Fruit fly (Drosophila melanogaster) whole organism, embryonic: ENCODE results near the gene CG17343.

Experiments used
- Abd-B ChIP-seq: fragments of 200-800 bp; sonication (Bioruptor generic); optimal IDR thresholded peaks from 2 replicates; lab custom pipeline; 2018; ENCODE audit warnings: missing biosample characterization, mild to moderate bottlenecking, missing genetic modification characterization, moderate library complexity
- Asciz ChIP-seq: fragments of 200-800 bp; sonication (Bioruptor generic); optimal IDR thresholded peaks from 2 replicates; lab custom pipeline; 2017; ENCODE audit warnings: missing biosample characterization, mild to moderate bottlenecking, missing genetic modification characterization, missing genetic modification reagents
- Bdp1 ChIP-seq: fragments of 200-800 bp; sonication (Bioruptor generic); optimal IDR thresholded peaks from 3 replicates; lab custom pipeline; 2016; ENCODE audit warnings: missing biosample characterization, missing genetic modification characterization
- CG10959 ChIP-seq: fragments of 200-800 bp; sonication (Bioruptor generic); IDR thresholded peaks from 2 replicates; pipeline ENCODE4 v1.3.6; 2022; ENCODE audit warnings: missing biosample characterization, missing genetic modification characterization
- CG11085 ChIP-seq: fragments of 200-800 bp; sonication (Bioruptor generic); IDR thresholded peaks from 2 replicates; pipeline ENCODE4 v1.3.6; 2022; ENCODE audit warnings: missing biosample characterization, missing genetic modification characterization
- CG12071 ChIP-seq: fragments of 200-800 bp; sonication (Bioruptor generic); optimal IDR thresholded peaks from 3 replicates; lab custom pipeline; 2018; ENCODE audit warnings: missing biosample characterization, mild to moderate bottlenecking, missing genetic modification characterization
- CG14050 ChIP-seq: fragments of 200-800 bp; sonication (Bioruptor generic); IDR thresholded peaks from 3 replicates; pipeline ENCODE4 v1.3.6; 2022; ENCODE audit warnings: missing biosample characterization, missing genetic modification characterization
- CG15011 ChIP-seq: fragments of 200-800 bp; sonication (Bioruptor generic); optimal IDR thresholded peaks from 3 replicates; lab custom pipeline; 2018; ENCODE audit warnings: missing biosample characterization, mild to moderate bottlenecking, missing genetic modification characterization
- CG15514 ChIP-seq: fragments of 200-800 bp; sonication (Bioruptor generic); optimal IDR thresholded peaks from 3 replicates; lab custom pipeline; 2017; ENCODE audit warnings: missing biosample characterization, missing genetic modification characterization, mild to moderate bottlenecking, moderate library complexity, missing genetic modification reagents
- CG16815 ChIP-seq: fragments of 200-800 bp; sonication (Bioruptor generic); optimal IDR thresholded peaks from 3 replicates; lab custom pipeline; 2017; ENCODE audit warnings: missing biosample characterization, mild to moderate bottlenecking, missing genetic modification characterization
- CG18262 ChIP-seq: fragments of 200-800 bp; optimal IDR thresholded peaks from 3 replicates; lab custom pipeline; 2019; ENCODE audit warnings: missing biosample characterization, mild to moderate bottlenecking, missing genetic modification characterization, moderate library complexity
- CG2678 ChIP-seq: fragments of 200-800 bp; sonication (Bioruptor generic); optimal IDR thresholded peaks from 3 replicates; lab custom pipeline; 2019; ENCODE audit warnings: missing biosample characterization, mild to moderate bottlenecking, missing genetic modification characterization, moderate library complexity
- CG31224 ChIP-seq: fragments of 200-800 bp; sonication (Bioruptor generic); IDR thresholded peaks from 2 replicates; pipeline ENCODE4 v1.3.6; 2022; ENCODE audit warnings: missing biosample characterization, missing genetic modification characterization
- CG4328 ChIP-seq: fragments of 200-800 bp; sonication (Bioruptor generic); optimal IDR thresholded peaks from 3 replicates; lab custom pipeline; 2017; ENCODE audit warnings: missing biosample characterization, missing genetic modification reagents, missing genetic modification characterization
- CG4424 ChIP-seq: fragments of 200-800 bp; sonication (Bioruptor generic); optimal IDR thresholded peaks from 3 replicates; lab custom pipeline; 2016; ENCODE audit warnings: missing biosample characterization, missing genetic modification characterization
- CG6689 ChIP-seq: fragments of 200-800 bp; sonication (Bioruptor generic); IDR thresholded peaks from 2 replicates; pipeline ENCODE4 v1.3.6; 2022; ENCODE audit warnings: missing biosample characterization, missing genetic modification characterization
- CG7357 ChIP-seq: fragments of 200-800 bp; sonication (Bioruptor generic); IDR thresholded peaks from 3 replicates; pipeline ENCODE4 v1.3.6; 2022; ENCODE audit warnings: missing biosample characterization, missing genetic modification characterization
- CG8944 ChIP-seq: fragments of 200-800 bp; sonication (Bioruptor generic); optimal IDR thresholded peaks from 3 replicates; lab custom pipeline; 2016; ENCODE audit warnings: missing biosample characterization, missing genetic modification characterization
- CG9876 ChIP-seq: fragments of 200-800 bp; sonication (Bioruptor generic); optimal IDR thresholded peaks from 2 replicates; lab custom pipeline; 2016; ENCODE audit warnings: missing biosample characterization, missing genetic modification characterization
- D19A ChIP-seq: fragments of 200-800 bp; optimal IDR thresholded peaks from 3 replicates; lab custom pipeline; 2019; ENCODE audit warnings: missing biosample characterization, mild to moderate bottlenecking, missing genetic modification characterization, moderate library complexity
- Doc3 ChIP-seq: fragments of 200-800 bp; sonication (Bioruptor generic); IDR thresholded peaks from 3 replicates; pipeline ENCODE4 v1.3.6; 2022; ENCODE audit warnings: missing biosample characterization, missing genetic modification characterization; ENCODE audit not compliant: partially characterized antibody
- Dp ChIP-seq: fragments of 200-800 bp; sonication (Bioruptor generic); optimal IDR thresholded peaks from 2 replicates; lab custom pipeline; 2018; ENCODE audit warnings: missing biosample characterization, mild to moderate bottlenecking, missing genetic modification characterization, moderate library complexity
- Hr39 ChIP-seq: fragments of >200 bp; optimal IDR thresholded peaks from 2 replicates; lab custom pipeline; 2017
- Lpt ChIP-seq: fragments of >200 bp; optimal IDR thresholded peaks from 2 replicates; lab custom pipeline; 2018; ENCODE audit warnings: missing biosample characterization, missing genetic modification characterization
- Ssrp ChIP-seq: fragments of 200-800 bp; sonication (Bioruptor generic); optimal IDR thresholded peaks from 2 replicates; lab custom pipeline; 2018; ENCODE audit warnings: missing biosample characterization, mild to moderate bottlenecking, missing genetic modification characterization, moderate library complexity
- TFAM ChIP-seq: fragments of 200-800 bp; sonication (Bioruptor generic); optimal IDR thresholded peaks from 2 replicates; lab custom pipeline; 2017; ENCODE audit warnings: missing biosample characterization, missing genetic modification characterization, inconsistent platforms
- Tbp ChIP-seq: fragments of >200 bp; optimal IDR thresholded peaks from 2 replicates; lab custom pipeline; 2018; ENCODE audit warnings: missing biosample characterization, missing genetic modification characterization
- Xrp1 ChIP-seq: fragments of 200-800 bp; sonication (Bioruptor generic); IDR thresholded peaks from 2 replicates; pipeline ENCODE4 v1.3.6; 2022; ENCODE audit warnings: missing biosample characterization, missing genetic modification characterization
- al ChIP-seq: fragments of 200-800 bp; sonication (Bioruptor generic); IDR thresholded peaks from 2 replicates; pipeline ENCODE4 v1.3.6; 2022; ENCODE audit warnings: missing biosample characterization, missing genetic modification characterization
- br ChIP-seq: fragments of >200 bp; optimal IDR thresholded peaks from 2 replicates; lab custom pipeline; 2017
- caup ChIP-seq: fragments of 200-800 bp; sonication (Bioruptor generic); optimal IDR thresholded peaks from 3 replicates; lab custom pipeline; 2017; ENCODE audit warnings: missing biosample characterization, mild to moderate bottlenecking, missing genetic modification characterization, moderate library complexity; ENCODE audit not compliant: severe bottlenecking
- chif ChIP-seq, 2 experiments: fragments of 200-800 bp; sonication (Bioruptor generic); optimal IDR thresholded peaks; 3 replicates each; lab custom pipeline; 2016; ENCODE audit warnings: missing biosample characterization in 2 of 2, missing genetic modification characterization in 2 of 2
- ci ChIP-seq: fragments of 200-800 bp; sonication (Bioruptor generic); IDR thresholded peaks from 3 replicates; pipeline ENCODE4 v1.3.6; 2022; ENCODE audit warnings: missing biosample characterization, missing genetic modification characterization
- ems ChIP-seq: fragments of 200-800 bp; sonication (Bioruptor generic); optimal IDR thresholded peaks from 3 replicates; lab custom pipeline; 2016; ENCODE audit warnings: missing biosample characterization, missing genetic modification characterization
- esg ChIP-seq: fragments of 200-800 bp; sonication (Bioruptor generic); conservative IDR thresholded peaks from 2 replicates; pipeline ENCODE4 v1.3.6; 2022; ENCODE audit warnings: missing biosample characterization, missing genetic modification characterization
- exex ChIP-seq: fragments of 200-800 bp; sonication (Bioruptor generic); optimal IDR thresholded peaks from 4 replicates; lab custom pipeline; 2018; ENCODE audit warnings: missing biosample characterization, mild to moderate bottlenecking, missing genetic modification characterization, moderate library complexity
- gcm ChIP-seq: fragments of 200-800 bp; sonication (Bioruptor generic); optimal IDR thresholded peaks from 2 replicates; lab custom pipeline; 2019; ENCODE audit warnings: missing biosample characterization, mild to moderate bottlenecking, missing genetic modification characterization, moderate library complexity
- hkb ChIP-seq, 2 experiments: fragments of 200-800 bp in 1 of 2; fragments of >200 bp in 1 of 2; sonication (Bioruptor generic) in 1 of 2; IDR thresholded peaks in 1 of 2; optimal IDR thresholded peaks in 1 of 2; 2 replicates each; pipeline versions ENCODE4 v1.3.6 to Lab custom; 2017 to 2022; ENCODE audit warnings: missing biosample characterization in 1 of 2, missing genetic modification characterization in 1 of 2
- hth ChIP-seq: fragments of >200 bp; optimal IDR thresholded peaks from 2 replicates; lab custom pipeline; 2017; ENCODE audit warnings: inconsistent platforms
- kah ChIP-seq: fragments of 200-800 bp; sonication (Bioruptor generic); optimal IDR thresholded peaks from 2 replicates; lab custom pipeline; 2018; ENCODE audit warnings: missing biosample characterization, mild to moderate bottlenecking, missing genetic modification characterization
- onecut ChIP-seq: fragments of 200-800 bp; sonication (Bioruptor generic); IDR thresholded peaks from 2 replicates; pipeline ENCODE4 v1.3.6; 2022; ENCODE audit warnings: missing biosample characterization, missing genetic modification characterization
- otp ChIP-seq: fragments of 200-800 bp; sonication (Bioruptor generic); IDR thresholded peaks from 3 replicates; pipeline ENCODE4, ENCODE4 v1.3.6; 2022; ENCODE audit warnings: missing biosample characterization, missing genetic modification characterization
- p53 ChIP-seq: fragments of 200-800 bp; sonication (Bioruptor generic); optimal IDR thresholded peaks from 2 replicates; lab custom pipeline; 2016; ENCODE audit warnings: missing biosample characterization, missing genetic modification characterization
- pho ChIP-seq: fragments of 200-800 bp; sonication (Bioruptor generic); optimal IDR thresholded peaks from 2 replicates; lab custom pipeline; 2016; ENCODE audit warnings: missing biosample characterization, missing genetic modification characterization
- pzg ChIP-seq: fragments of 200-800 bp; sonication (Bioruptor generic); optimal IDR thresholded peaks from 3 replicates; lab custom pipeline; 2018; ENCODE audit warnings: missing biosample characterization, mild to moderate bottlenecking, missing genetic modification characterization, moderate library complexity
- scrt ChIP-seq: fragments of 200-800 bp; sonication (Bioruptor generic); optimal IDR thresholded peaks from 2 replicates; lab custom pipeline; 2018; ENCODE audit warnings: missing biosample characterization, mild to moderate bottlenecking, missing genetic modification characterization, moderate library complexity
- slbo ChIP-seq: fragments of 200-800 bp; sonication (Bioruptor generic); IDR thresholded peaks from 2 replicates; pipeline ENCODE4 v1.3.6; 2022; ENCODE audit warnings: missing biosample characterization, missing genetic modification characterization
- ssp ChIP-seq: fragments of 200-800 bp; sonication (Bioruptor generic); IDR thresholded peaks from 2 replicates; pipeline ENCODE4 v1.3.6; 2022; ENCODE audit warnings: missing biosample characterization, missing genetic modification characterization
- tup ChIP-seq: fragments of 200-800 bp; sonication (Bioruptor generic); optimal IDR thresholded peaks from 2 replicates; lab custom pipeline; 2016; ENCODE audit warnings: missing biosample characterization, mild to moderate bottlenecking, missing genetic modification characterization, moderate library complexity
- unpg ChIP-seq: fragments of 200-800 bp; sonication (Bioruptor generic); optimal IDR thresholded peaks from 3 replicates; lab custom pipeline; 2018; ENCODE audit warnings: missing biosample characterization, mild to moderate bottlenecking, missing genetic modification characterization, moderate library complexity
- zfh2 ChIP-seq: fragments of 200-800 bp; sonication (Bioruptor generic); optimal IDR thresholded peaks from 2 replicates; lab custom pipeline; 2016; ENCODE audit warnings: missing biosample characterization, missing genetic modification characterization

Gene CG17343

dm6 chr2L:19051534-19052100 is 13.1 kb upstream of the CG17343 start, which contains the start of gene Rpn3 (continued):
- peak; percentile 44 for TF ChIP-seq p53 (GFP tag; lab: Kevin White, UChicago)
- peak; percentile 67 for TF ChIP-seq CG15514 (GFP tag; lab: Kevin White, UChicago)
- peak; percentile 75 to 85 for TF ChIP-seq chif (GFP tag; optimal IDR thresholded peaks at IDR 0.05; lab: Kevin White, UChicago)
- TF ChIP-seq pzg: peak; percentile 53
- no peak for TF ChIP-seq kah (GFP tag; lab: Kevin White, UChicago)
- TF ChIP-seq CG8944 (GFP tag; lab: Kevin White, UChicago): peak; percentile 80
- peak; percentile 85 for TF ChIP-seq CG18262 (tag; lab: Kevin White, UChicago)
- TF ChIP-seq TFAM (GFP tag; lab: Kevin White, UChicago): peak; percentile 32
- TF ChIP-seq Abd-B (GFP tag; lab: Kevin White, UChicago): peak; percentile 77
- TF ChIP-seq tup (GFP tag; lab: Kevin White, UChicago): peak; percentile 31
- peak; percentile 75 for TF ChIP-seq CG10959 (GFP tag; lab: Robert Waterston, UW)
- TF ChIP-seq caup (GFP tag; lab: Kevin White, UChicago): peak; percentile 73
- TF ChIP-seq unpg: peak; percentile 84
- TF ChIP-seq exex: no peak
- TF ChIP-seq ems (GFP tag; lab: Kevin White, UChicago): peak; percentile 80
- peak; percentile 47; the same call in 1 of the 3 replicates for TF ChIP-seq Doc3 (GFP tag; lab: Robert Waterston, UW)
- no peak for TF ChIP-seq Tbp
- TF ChIP-seq Ssrp: peak; percentile 70
- peak; percentile 91 for TF ChIP-seq CG6689 (GFP tag; lab: Robert Waterston, UW)
- no peak for TF ChIP-seq CG15011
- no peak for TF ChIP-seq Asciz (GFP tag; lab: Kevin White, UChicago)
- no peak for TF ChIP-seq hkb (optimal IDR thresholded peaks at IDR 0.05; lab: Kevin White, UChicago)
- peak; percentile 92 for TF ChIP-seq hkb (GFP tag; IDR thresholded peaks at IDR 0.05; lab: Robert Waterston, UW)
- TF ChIP-seq CG2678 (tag; lab: Kevin White, UChicago): peak; percentile 83
- peak; percentile 78 for TF ChIP-seq CG31224 (GFP tag; lab: Robert Waterston, UW)
- TF ChIP-seq br (lab: Kevin White, UChicago): no peak
- TF ChIP-seq hth (lab: Kevin White, UChicago): no peak
- TF ChIP-seq CG16815: peak; percentile 68
- peak; percentile 90 for TF ChIP-seq slbo (GFP tag; lab: Robert Waterston, UW)
- TF ChIP-seq CG4328 (GFP tag; lab: Kevin White, UChicago): peak; percentile 36
- TF ChIP-seq CG11085 (GFP tag; lab: Robert Waterston, UW): peak; percentile 69; the same call in 1 of the 2 replicates
- TF ChIP-seq CG9876 (GFP tag; lab: Kevin White, UChicago): peak; percentile 64
- TF ChIP-seq CG12071 (GFP tag; lab: Kevin White, UChicago): no peak
- no peak for TF ChIP-seq Hr39
- TF ChIP-seq Lpt: no peak
- TF ChIP-seq ci: peak; percentile 89
- TF ChIP-seq CG4424: peak; percentile 90
- peak; percentile 60 for TF ChIP-seq onecut (GFP tag; lab: Robert Waterston, UW)
- peak; percentile 76 for TF ChIP-seq al (GFP tag; lab: Robert Waterston, UW)
- TF ChIP-seq Bdp1 (GFP tag; lab: Kevin White, UChicago): peak; percentile 67
- peak; percentile 68 for TF ChIP-seq gcm
- TF ChIP-seq esg: peak; percentile 84
- peak; percentile 70 for TF ChIP-seq D19A (tag; lab: Kevin White, UChicago)
- TF ChIP-seq ssp (GFP tag; lab: Robert Waterston, UW): peak; percentile 73
- peak; percentile 82 for TF ChIP-seq pho
- peak; percentile 63 for TF ChIP-seq scrt (GFP tag; lab: Kevin White, UChicago)
- peak; percentile 47; the same call in 1 of the 3 replicates for TF ChIP-seq CG7357 (GFP tag; lab: Robert Waterston, UW)
- peak; percentile 10 for TF ChIP-seq Dp (GFP tag; lab: Kevin White, UChicago)
- peak; percentile 93 for TF ChIP-seq Xrp1 (GFP tag; lab: Robert Waterston, UW)
- TF ChIP-seq CG14050 (GFP tag; lab: Robert Waterston, UW): peak; percentile 77
- TF ChIP-seq otp (GFP tag; lab: Robert Waterston, UW): peak; percentile 78
- peak; percentile 77 for TF ChIP-seq zfh2 (GFP tag; lab: Kevin White, UChicago)
